Fruit fly (Drosophila melanogaster) whole organism, pupa: ENCODE data around the gene Trim9.

Experiments used
- CG10348 ChIP-seq: fragments of 200-800 bp; sonication (Bioruptor generic); IDR thresholded peaks from 2 replicates; pipeline ENCODE4 v1.3.6; 2022; ENCODE audit warnings: missing biosample characterization, missing genetic modification characterization
- CG12605 ChIP-seq: fragments of 200-800 bp; sonication (Bioruptor generic); IDR thresholded peaks from 2 replicates; pipeline ENCODE4 v1.3.6; 2022; ENCODE audit warnings: missing biosample characterization, missing genetic modification characterization
- CG13204 ChIP-seq: fragments of 200-800 bp; sonication (Bioruptor generic); optimal IDR thresholded peaks from 2 replicates; lab custom pipeline; 2018; ENCODE audit warnings: missing biosample characterization, mild to moderate bottlenecking, missing genetic modification characterization, moderate library complexity
- CG14655 ChIP-seq: fragments of 200-800 bp; sonication (Bioruptor generic); optimal IDR thresholded peaks from 3 replicates; lab custom pipeline; 2017; ENCODE audit warnings: mild to moderate bottlenecking, missing biosample characterization, missing genetic modification reagents, missing genetic modification characterization
- CG15710 ChIP-seq: fragments of 200-800 bp; sonication (Bioruptor generic); optimal IDR thresholded peaks from 2 replicates; lab custom pipeline; 2018; ENCODE audit warnings: missing biosample characterization, mild to moderate bottlenecking, missing genetic modification characterization, moderate library complexity
- CG17806 ChIP-seq: fragments of 200-800 bp; sonication (Bioruptor generic); optimal IDR thresholded peaks from 2 replicates; lab custom pipeline; 2018; ENCODE audit warnings: missing biosample characterization, mild to moderate bottlenecking, missing genetic modification characterization, moderate library complexity
- CG32121 ChIP-seq: fragments of 200-800 bp; sonication (Bioruptor generic); IDR thresholded peaks from 2 replicates; pipeline ENCODE4 v1.3.6; 2022; ENCODE audit warnings: missing biosample characterization, missing genetic modification characterization
- CG34367 ChIP-seq: fragments of 200-800 bp; sonication (Bioruptor generic); optimal IDR thresholded peaks from 2 replicates; lab custom pipeline; 2018; ENCODE audit warnings: missing biosample characterization, mild to moderate bottlenecking, missing genetic modification characterization
- CG4496 ChIP-seq: fragments of 200-800 bp; sonication (Bioruptor generic); IDR thresholded peaks from 3 replicates; pipeline ENCODE4 v1.3.6; 2022; ENCODE audit warnings: missing biosample characterization, missing genetic modification characterization
- CG8159 ChIP-seq: fragments of 200-800 bp; sonication (Bioruptor generic); optimal IDR thresholded peaks from 3 replicates; lab custom pipeline; 2018; ENCODE audit warnings: missing biosample characterization, mild to moderate bottlenecking, missing genetic modification characterization, moderate library complexity
- CG8301 ChIP-seq: fragments of 200-800 bp; sonication (Bioruptor generic); optimal IDR thresholded peaks from 2 replicates; lab custom pipeline; 2018; ENCODE audit warnings: missing biosample characterization, mild to moderate bottlenecking, missing genetic modification characterization
- CG9948 ChIP-seq: fragments of 200-800 bp; sonication (Bioruptor generic); optimal IDR thresholded peaks from 2 replicates; lab custom pipeline; 2018; ENCODE audit warnings: missing biosample characterization, mild to moderate bottlenecking, missing genetic modification characterization, moderate library complexity
- D1 ChIP-seq: fragments of 200-800 bp; sonication (Bioruptor generic); optimal IDR thresholded peaks from 2 replicates; lab custom pipeline; 2018; ENCODE audit warnings: missing biosample characterization, mild to moderate bottlenecking, missing genetic modification characterization, moderate library complexity
- EcR ChIP-seq: fragments of 200-800 bp; sonication (Bioruptor generic); optimal IDR thresholded peaks from 3 replicates; lab custom pipeline; 2019; ENCODE audit warnings: missing biosample characterization, missing genetic modification characterization, mild to moderate bottlenecking, moderate library complexity, missing genetic modification reagents
- Ets98B ChIP-seq: fragments of 200-800 bp; sonication (Bioruptor generic); IDR thresholded peaks from 2 replicates; pipeline ENCODE4 v1.3.6; 2022; ENCODE audit warnings: missing biosample characterization, missing genetic modification characterization
- Pif1A ChIP-seq: fragments of 200-800 bp; sonication (Bioruptor generic); optimal IDR thresholded peaks from 3 replicates; lab custom pipeline; 2016; ENCODE audit warnings: missing biosample characterization, missing genetic modification characterization
- Pif1B ChIP-seq: fragments of 200-800 bp; sonication (Bioruptor generic); optimal IDR thresholded peaks from 3 replicates; lab custom pipeline; 2016; ENCODE audit warnings: missing biosample characterization, missing genetic modification characterization
- Snoo ChIP-seq: fragments of 200-800 bp; sonication (Bioruptor generic); optimal IDR thresholded peaks from 3 replicates; lab custom pipeline; 2017; ENCODE audit warnings: missing biosample characterization, mild to moderate bottlenecking, missing genetic modification characterization, inconsistent platforms
- fd96Ca ChIP-seq: fragments of 200-800 bp; sonication (Bioruptor generic); IDR thresholded peaks from 3 replicates; pipeline ENCODE4 v1.3.6; 2022; ENCODE audit warnings: missing biosample characterization, missing genetic modification characterization
- gl ChIP-seq: fragments of 200-800 bp; sonication (Bioruptor generic); optimal IDR thresholded peaks from 2 replicates; lab custom pipeline; 2018; ENCODE audit warnings: missing biosample characterization, mild to moderate bottlenecking, missing genetic modification characterization
- rn ChIP-seq: fragments of 200-800 bp; sonication (Bioruptor generic); IDR thresholded peaks from 2 replicates; pipeline ENCODE4 v1.3.6; 2022; ENCODE audit warnings: missing biosample characterization, missing genetic modification characterization

Trim9 gene

DNA sequence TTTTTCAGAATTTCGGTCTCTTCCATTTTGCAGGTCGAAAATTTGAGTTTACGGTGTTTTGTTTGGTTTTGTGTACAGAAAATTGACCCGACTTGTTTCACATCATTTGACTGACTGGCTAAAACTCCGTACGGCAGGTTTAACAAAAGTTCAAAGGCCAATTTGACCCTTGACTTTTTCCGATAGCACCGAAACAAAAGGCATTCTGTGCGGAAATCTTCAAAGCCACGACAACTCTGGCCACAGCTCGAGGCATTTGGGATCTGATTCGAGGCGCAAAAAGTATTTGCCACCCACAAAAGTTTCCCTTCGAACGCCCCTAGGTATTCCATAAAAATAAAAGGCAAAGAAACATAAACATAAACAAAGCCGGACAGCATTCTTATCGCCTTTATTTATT lies 33.0 kb downstream of the Trim9 start, which contains the start of gene w-cup:
w-cup (minus strand) TSS at position 101 of the 400 bp plus-strand sequence.
- TF ChIP-seq D1 (tag; lab: Kevin White, UChicago) (no peak), CG32121 (GFP tag; lab: Robert Waterston, UW) (no peak), fd96Ca (GFP tag; lab: Robert Waterston, UW) (no peak), Snoo (tag; lab: Kevin White, UChicago) (no peak), gl (tag; lab: Kevin White, UChicago) (no peak), CG15710 (tag; lab: Kevin White, UChicago) (no peak), CG10348 (GFP tag; lab: Robert Waterston, UW) (no peak), Pif1B (no peak), CG9948 (tag; lab: Kevin White, UChicago) (no peak), Pif1A (GFP tag; lab: Kevin White, UChicago) (no peak), CG34367 (tag; lab: Kevin White, UChicago) (no peak), CG8301 (no peak), EcR (GFP tag; lab: Kevin White, UChicago) (no peak), CG12605 (GFP tag; lab: Robert Waterston, UW) (no peak), CG4496 (no peak), CG14655 (GFP tag; lab: Kevin White, UChicago) (no peak), CG13204 (GFP tag; lab: Kevin White, UChicago) (no peak), rn (no peak), CG8159 (tag; lab: Kevin White, UChicago) (no peak)
- TF ChIP-seq, all 21 proteins: peak for 0

DNA sequence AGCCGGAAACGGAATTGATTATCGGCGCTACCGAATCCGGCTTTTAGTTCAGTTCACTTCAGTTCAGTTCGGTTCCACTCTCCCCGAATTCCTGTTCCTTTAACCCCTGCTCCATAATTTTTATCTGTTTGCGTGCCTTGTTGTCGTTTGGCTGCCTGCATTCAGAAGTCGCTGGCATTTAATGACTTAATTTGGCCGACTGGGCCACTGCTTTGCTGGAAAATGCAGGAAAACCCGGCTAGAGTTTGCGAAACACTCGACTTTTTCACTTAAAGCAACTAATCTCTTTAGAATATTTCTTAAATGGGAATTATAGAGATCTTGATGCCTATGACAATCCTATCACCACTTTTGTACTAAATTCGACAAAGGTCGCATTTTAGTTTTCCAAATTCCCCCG lies 34.8 kb downstream of the Trim9 start, which contains the start of gene CG34160:
CG34160 (plus strand) TSS at position 301 of the 400 bp plus-strand sequence.
- no peak for TF ChIP-seq CG13204 (GFP tag; lab: Kevin White, UChicago)
- no peak for TF ChIP-seq CG9948 (tag; lab: Kevin White, UChicago)
- no peak for TF ChIP-seq CG14655 (GFP tag; lab: Kevin White, UChicago)
- TF ChIP-seq CG4496, result no peak
- TF ChIP-seq fd96Ca (GFP tag; lab: Robert Waterston, UW), result no peak
- TF ChIP-seq D1 (tag; lab: Kevin White, UChicago), result no peak
- no peak for TF ChIP-seq CG17806 (tag; lab: Kevin White, UChicago)
- TF ChIP-seq Pif1B, result no peak
- no peak for TF ChIP-seq CG34367 (tag; lab: Kevin White, UChicago)
- no peak for TF ChIP-seq Pif1A (GFP tag; lab: Kevin White, UChicago)
- TF ChIP-seq CG15710 (tag; lab: Kevin White, UChicago), result no peak
- TF ChIP-seq CG10348 (GFP tag; lab: Robert Waterston, UW), result no peak
- TF ChIP-seq CG8159 (tag; lab: Kevin White, UChicago), result no peak
- TF ChIP-seq CG32121 (GFP tag; lab: Robert Waterston, UW), result no peak
- no peak for TF ChIP-seq CG12605 (GFP tag; lab: Robert Waterston, UW)
- TF ChIP-seq, all 21 proteins: peak for 0

DNA sequence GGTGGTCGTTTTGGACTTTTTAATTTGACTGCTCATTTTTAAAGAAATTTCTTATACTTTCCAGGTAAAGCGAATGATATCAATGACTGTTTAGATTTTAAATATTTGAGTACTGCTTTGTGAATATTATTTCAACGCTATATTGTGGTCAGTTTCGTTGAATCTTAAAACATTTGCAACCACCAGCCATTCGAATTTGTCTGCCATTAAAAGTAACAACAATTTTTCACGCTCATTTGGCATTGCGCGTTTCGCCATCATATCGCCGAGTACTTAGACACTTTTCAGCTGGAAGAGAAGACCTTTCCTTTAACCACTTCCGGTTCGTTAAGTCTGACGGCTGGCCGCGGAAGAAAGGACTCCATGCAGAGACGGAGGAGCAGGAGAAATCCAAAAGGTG lies 36.9 kb downstream of the Trim9 start, which contains the start of gene CG34161:
CG34161 (minus strand) TSS at position 101 of the 400 bp plus-strand sequence.
- TF ChIP-seq CG34367 (tag; lab: Kevin White, UChicago), result no peak
- TF ChIP-seq CG8301, result no peak
- no peak for TF ChIP-seq CG13204 (GFP tag; lab: Kevin White, UChicago)
- TF ChIP-seq CG8159 (tag; lab: Kevin White, UChicago), result no peak
- TF ChIP-seq rn, result no peak
- no peak for TF ChIP-seq Snoo (tag; lab: Kevin White, UChicago)
- TF ChIP-seq Pif1B, result no peak
- no peak for TF ChIP-seq EcR (GFP tag; lab: Kevin White, UChicago)
- TF ChIP-seq fd96Ca (GFP tag; lab: Robert Waterston, UW), result no peak
- TF ChIP-seq Ets98B (GFP tag; lab: Robert Waterston, UW), result no peak
- TF ChIP-seq CG14655 (GFP tag; lab: Kevin White, UChicago), result no peak
- no peak for TF ChIP-seq D1 (tag; lab: Kevin White, UChicago)
- TF ChIP-seq gl (tag; lab: Kevin White, UChicago), result no peak
- TF ChIP-seq CG32121 (GFP tag; lab: Robert Waterston, UW), result no peak
- no peak for TF ChIP-seq CG17806 (tag; lab: Kevin White, UChicago)
- no peak for TF ChIP-seq Pif1A (GFP tag; lab: Kevin White, UChicago)
- TF ChIP-seq CG12605 (GFP tag; lab: Robert Waterston, UW), result no peak
- no peak for TF ChIP-seq CG9948 (tag; lab: Kevin White, UChicago)
- no peak for TF ChIP-seq CG10348 (GFP tag; lab: Robert Waterston, UW)

DNA sequence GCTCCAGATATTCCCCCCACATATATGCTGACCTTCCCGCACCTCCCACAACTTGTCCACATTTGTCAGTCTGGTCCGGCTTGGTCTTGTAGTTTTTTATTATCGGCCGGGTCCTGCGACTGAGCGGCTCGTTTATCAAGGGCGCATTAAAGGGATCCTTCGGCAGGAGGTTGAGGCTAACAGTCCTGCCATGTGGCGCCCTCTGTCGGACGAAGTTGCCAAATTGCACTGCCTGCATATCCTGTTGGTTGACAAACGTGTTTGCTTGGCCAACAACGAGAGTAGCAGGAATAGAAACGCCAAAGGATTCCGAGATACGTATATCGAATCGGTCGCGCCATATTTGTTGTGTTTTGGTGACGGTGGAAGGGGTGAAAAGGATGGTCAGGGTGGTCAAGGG lies 58.9 kb downstream of the Trim9 start:
- TF ChIP-seq EcR (GFP tag; lab: Kevin White, UChicago) (no peak), CG4496 (no peak)

DNA sequence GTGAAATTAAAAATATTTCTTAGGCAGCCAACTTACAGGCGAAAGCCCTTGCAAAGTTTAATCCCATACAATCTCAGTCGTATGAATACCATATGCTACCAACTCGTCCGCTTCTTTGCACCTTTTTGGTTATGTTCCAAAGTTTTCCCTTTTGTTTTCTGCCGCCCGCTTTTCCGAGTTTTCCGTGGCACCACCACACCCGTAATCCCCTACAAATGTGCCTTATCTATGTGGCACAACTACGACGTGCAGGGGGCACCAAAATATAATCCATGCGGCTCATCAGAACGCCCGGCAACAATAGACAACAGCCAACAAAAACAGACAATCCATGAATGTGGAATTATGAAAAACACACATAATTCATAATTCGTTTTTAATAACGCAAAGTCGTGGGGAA lies 63.0 kb downstream of the Trim9 start:
- TF ChIP-seq Ets98B (GFP tag; lab: Robert Waterston, UW), result no peak
- no peak for TF ChIP-seq CG10348 (GFP tag; lab: Robert Waterston, UW)
- no peak for TF ChIP-seq CG17806 (tag; lab: Kevin White, UChicago)
- no peak for TF ChIP-seq CG9948 (tag; lab: Kevin White, UChicago)
- no peak for TF ChIP-seq CG15710 (tag; lab: Kevin White, UChicago)
- no peak for TF ChIP-seq CG8301
- TF ChIP-seq rn, result no peak
- TF ChIP-seq Pif1A (GFP tag; lab: Kevin White, UChicago), result no peak
- no peak for TF ChIP-seq EcR (GFP tag; lab: Kevin White, UChicago)
- no peak for TF ChIP-seq Snoo (tag; lab: Kevin White, UChicago)
- no peak for TF ChIP-seq gl (tag; lab: Kevin White, UChicago)
- no peak for TF ChIP-seq CG14655 (GFP tag; lab: Kevin White, UChicago)
- no peak for TF ChIP-seq CG8159 (tag; lab: Kevin White, UChicago)
- no peak for TF ChIP-seq CG32121 (GFP tag; lab: Robert Waterston, UW)
- no peak for TF ChIP-seq CG4496
- no peak for TF ChIP-seq fd96Ca (GFP tag; lab: Robert Waterston, UW)
- no peak for TF ChIP-seq CG13204 (GFP tag; lab: Kevin White, UChicago)
- TF ChIP-seq CG34367 (tag; lab: Kevin White, UChicago), result no peak
- TF ChIP-seq D1 (tag; lab: Kevin White, UChicago), result no peak
- TF ChIP-seq Pif1B, result no peak
